Worm (Caenorhabditis elegans) whole organism, young adult: Measurements from ENCODE around the gene T21C9.13.

Source experiments
- B0336.3 ChIP-seq: fragments of 200-800 bp; sonication (Bioruptor generic); IDR thresholded peaks from 2 replicates; pipeline ENCODE4 v1.3.6; 2022; ENCODE audit warnings: missing genetic modification characterization, missing compliant biosample characterization
- C06A6.2 ChIP-seq: fragments of 200-800 bp; sonication (Bioruptor generic); conservative IDR thresholded peaks from 2 replicates; pipeline ENCODE4 v1.3.6; 2022; ENCODE audit warnings: missing genetic modification characterization, missing compliant biosample characterization
- F37B4.10 ChIP-seq: fragments of 200-800 bp; sonication (Bioruptor generic); IDR thresholded peaks from 2 replicates; pipeline ENCODE4 v1.3.6; 2022; ENCODE audit warnings: missing genetic modification characterization, missing compliant biosample characterization
- F49E8.2 ChIP-seq: sonication (generic microtip); optimal IDR thresholded peaks from 3 replicates; lab custom pipeline; 2017; ENCODE audit warnings: missing genetic modification characterization, mild to moderate bottlenecking, missing compliant biosample characterization, antibody characterized with exemption, moderate library complexity; ENCODE audit not compliant: insufficient read depth
- Y53G8AR.9 ChIP-seq: fragments of 200-800 bp; sonication (Bioruptor generic); conservative IDR thresholded peaks from 2 replicates; pipeline ENCODE4 v1.3.6; 2022; ENCODE audit warnings: missing genetic modification reagents, missing genetic modification characterization, missing compliant biosample characterization
- aptf-2 ChIP-seq: fragments of 200-800 bp; sonication (Bioruptor generic); conservative IDR thresholded peaks from 2 replicates; pipeline ENCODE4 v1.3.6; 2022; ENCODE audit warnings: missing genetic modification reagents, missing genetic modification characterization, missing compliant biosample characterization
- ccch-3 ChIP-seq: fragments of 200-800 bp; sonication (Bioruptor generic); optimal IDR thresholded peaks from 2 replicates; lab custom pipeline; 2018; ENCODE audit warnings: mild to moderate bottlenecking, missing genetic modification characterization, missing compliant biosample characterization
- ceh-100 ChIP-seq: fragments of 200-800 bp; sonication (Bioruptor generic); IDR thresholded peaks from 2 replicates; pipeline ENCODE4 v1.3.6; 2022; ENCODE audit warnings: missing genetic modification reagents, missing genetic modification characterization, missing compliant biosample characterization
- ceh-79 ChIP-seq: sonication (generic microtip); optimal IDR thresholded peaks from 2 replicates; lab custom pipeline; 2017; ENCODE audit warnings: mild to moderate bottlenecking, missing genetic modification characterization, missing compliant biosample characterization
- ceh-91 ChIP-seq: fragments of 200-800 bp; sonication (Bioruptor generic); IDR thresholded peaks from 2 replicates; pipeline ENCODE4 v1.3.6; 2022; ENCODE audit warnings: missing genetic modification reagents, missing genetic modification characterization, missing compliant biosample characterization
- dox-1 ChIP-seq: fragments of 200-800 bp; sonication (Bioruptor generic); IDR thresholded peaks from 2 replicates; pipeline ENCODE4 v1.3.6; 2022; ENCODE audit warnings: missing genetic modification reagents, missing genetic modification characterization, missing compliant biosample characterization
- dpff-1 ChIP-seq: sonication (generic microtip); optimal IDR thresholded peaks from 2 replicates; lab custom pipeline; 2017; ENCODE audit warnings: mild to moderate bottlenecking, missing genetic modification characterization, missing compliant biosample characterization
- egl-44 ChIP-seq: fragments of 200-800 bp; sonication (Bioruptor generic); IDR thresholded peaks from 2 replicates; pipeline ENCODE4 v1.3.6; 2022; ENCODE audit warnings: missing genetic modification reagents, missing genetic modification characterization, missing compliant biosample characterization
- ekl-4 ChIP-seq: fragments of 200-800 bp; sonication (Bioruptor generic); IDR thresholded peaks from 2 replicates; pipeline ENCODE4 v1.3.6; 2022; ENCODE audit warnings: missing genetic modification reagents, missing genetic modification characterization, missing compliant biosample characterization
- him-1 ChIP-seq: sonication (generic microtip); optimal IDR thresholded peaks from 2 replicates; lab custom pipeline; 2016; ENCODE audit warnings: missing genotype, missing genetic modification reagents, missing genetic modification characterization, missing compliant biosample characterization
- hlh-12 ChIP-seq: sonication (generic microtip); optimal IDR thresholded peaks from 2 replicates; lab custom pipeline; 2016; ENCODE audit warnings: missing genetic modification characterization, missing compliant biosample characterization
- hlh-26 ChIP-seq: fragments of 200-800 bp; sonication (Bioruptor generic); conservative IDR thresholded peaks from 2 replicates; pipeline ENCODE4 v1.3.6; 2022; ENCODE audit warnings: missing genetic modification reagents, missing genetic modification characterization, missing compliant biosample characterization
- hrde-1 ChIP-seq: sonication (generic microtip); optimal IDR thresholded peaks from 2 replicates; lab custom pipeline; 2016; ENCODE audit warnings: missing genetic modification characterization, mild to moderate bottlenecking, missing compliant biosample characterization, moderate library complexity, missing genotype, missing genetic modification reagents, borderline replicate concordance
- let-526 ChIP-seq: fragments of 200-800 bp; sonication (Bioruptor generic); IDR thresholded peaks from 2 replicates; pipeline ENCODE4 v1.3.6; 2022; ENCODE audit warnings: missing genetic modification reagents, missing genetic modification characterization, missing compliant biosample characterization
- lin-26 ChIP-seq: fragments of 200-800 bp; sonication (Bioruptor generic); IDR thresholded peaks from 2 replicates; pipeline ENCODE4 v1.3.6; 2022; ENCODE audit warnings: missing genetic modification reagents, missing genetic modification characterization, missing compliant biosample characterization
- madf-10 ChIP-seq: sonication (generic microtip); optimal IDR thresholded peaks from 2 replicates; lab custom pipeline; 2016; ENCODE audit warnings: mild to moderate bottlenecking, missing genetic modification characterization, missing compliant biosample characterization
- madf-3 ChIP-seq: fragments of 200-800 bp; sonication (Bioruptor generic); IDR thresholded peaks from 2 replicates; pipeline ENCODE4 v1.3.6; 2022; ENCODE audit warnings: missing genetic modification reagents, missing genetic modification characterization, missing compliant biosample characterization
- madf-6 ChIP-seq: fragments of 200-800 bp; sonication (Bioruptor generic); IDR thresholded peaks from 2 replicates; pipeline ENCODE4 v1.3.6; 2022; ENCODE audit warnings: missing genetic modification reagents, missing genetic modification characterization, missing compliant biosample characterization
- mcd-1 ChIP-seq: fragments of 200-800 bp; sonication (Bioruptor generic); IDR thresholded peaks from 2 replicates; pipeline ENCODE4 v1.3.6; 2022; ENCODE audit warnings: missing genetic modification reagents, missing genetic modification characterization, missing compliant biosample characterization
- mxl-1 ChIP-seq: sonication (generic microtip); optimal IDR thresholded peaks from 2 replicates; lab custom pipeline; 2016; ENCODE audit warnings: missing genetic modification characterization, missing compliant biosample characterization
- nfya-1 ChIP-seq: sonication (generic microtip); optimal IDR thresholded peaks from 2 replicates; lab custom pipeline; 2017; ENCODE audit warnings: antibody characterized with exemption, missing compliant biosample characterization, missing genetic modification characterization, borderline replicate concordance; ENCODE audit not compliant: insufficient read depth
- nfyb-1 ChIP-seq: fragments of 200-800 bp; sonication (Bioruptor generic); IDR thresholded peaks from 2 replicates; pipeline ENCODE4 v1.3.6; 2022; ENCODE audit warnings: missing genetic modification reagents, missing genetic modification characterization, missing compliant biosample characterization
- nhr-80 ChIP-seq: sonication (generic microtip); optimal IDR thresholded peaks from 2 replicates; lab custom pipeline; 2016; ENCODE audit warnings: missing genetic modification characterization, missing compliant biosample characterization
- nhr-90 ChIP-seq: sonication (generic microtip); optimal IDR thresholded peaks from 2 replicates; lab custom pipeline; 2016; ENCODE audit warnings: missing genotype, mild to moderate bottlenecking, missing genetic modification characterization, missing compliant biosample characterization
- pbrm-1 ChIP-seq: fragments of 200-800 bp; sonication (Bioruptor generic); IDR thresholded peaks from 2 replicates; pipeline ENCODE4 v1.3.6; 2022; ENCODE audit warnings: missing genetic modification reagents, missing genetic modification characterization, missing compliant biosample characterization
- repo-1 ChIP-seq: sonication (generic microtip); optimal IDR thresholded peaks from 2 replicates; lab custom pipeline; 2017; ENCODE audit warnings: mild to moderate bottlenecking, missing genetic modification characterization, missing compliant biosample characterization
- rpc-1 ChIP-seq, 2 experiments: fragments of 150-350 bp in 1 of 2; sonication (generic microtip) in 1 of 2; optimal IDR thresholded peaks; 2 replicates each; lab custom pipeline; 2014 to 2018; ENCODE audit warnings: missing biosample characterization in 1 of 2, missing genetic modification characterization in 1 of 2, missing genetic modification reagents in 1 of 2, missing genotype in 1 of 2
- sea-2 ChIP-seq: fragments of 200-800 bp; sonication (Bioruptor generic); IDR thresholded peaks from 2 replicates; pipeline ENCODE4 v1.3.6; 2022; ENCODE audit warnings: missing genetic modification characterization, missing compliant biosample characterization
- snpc-1.1 ChIP-seq: sonication (generic microtip); optimal IDR thresholded peaks from 2 replicates; lab custom pipeline; 2017; ENCODE audit warnings: missing genetic modification characterization, mild to moderate bottlenecking, missing compliant biosample characterization, antibody characterized with exemption, moderate library complexity, missing genotype, missing genetic modification reagents; ENCODE audit not compliant: insufficient read depth
- snpc-1.3 ChIP-seq: sonication (generic microtip); optimal IDR thresholded peaks from 2 replicates; lab custom pipeline; 2017; ENCODE audit warnings: missing genetic modification characterization, mild to moderate bottlenecking, missing compliant biosample characterization, antibody characterized with exemption, moderate library complexity, missing genotype, missing genetic modification reagents; ENCODE audit not compliant: insufficient read depth
- snpc-4 ChIP-seq, 5 experiments: fragments of 150-350 bp in 1 of 5; sonication (generic microtip) in 4 of 5; optimal IDR thresholded peaks; 2 replicates each; lab custom pipeline; 2014 to 2018; ENCODE audit warnings: missing genetic modification characterization in 5 of 5, missing biosample characterization in 3 of 5, antibody characterized with exemption in 2 of 5, mild to moderate bottlenecking in 2 of 5, missing compliant biosample characterization in 2 of 5, missing genotype in 2 of 5, moderate library complexity in 2 of 5, missing genetic modification reagents in 1 of 5
- somi-1 ChIP-seq: fragments of 200-800 bp; sonication (Bioruptor generic); optimal IDR thresholded peaks from 2 replicates; lab custom pipeline; 2018; ENCODE audit warnings: mild to moderate bottlenecking, missing genetic modification characterization, missing compliant biosample characterization
- tbx-9 ChIP-seq: sonication (generic microtip); optimal IDR thresholded peaks from 2 replicates; lab custom pipeline; 2016; ENCODE audit warnings: borderline replicate concordance, missing genetic modification characterization, inconsistent platforms, missing compliant biosample characterization
- unc-130 ChIP-seq: sonication (generic microtip); optimal IDR thresholded peaks from 2 replicates; lab custom pipeline; 2016; ENCODE audit warnings: missing genetic modification reagents, missing genetic modification characterization, missing compliant biosample characterization
- unc-62 ChIP-seq: fragments of 150-350 bp; optimal IDR thresholded peaks from 2 replicates; lab custom pipeline; 2014; ENCODE audit warnings: missing biosample characterization, missing genetic modification reagents, missing genetic modification characterization
- ztf-18 ChIP-seq: sonication (generic microtip); optimal IDR thresholded peaks from 2 replicates; lab custom pipeline; 2016; ENCODE audit warnings: missing genotype, mild to moderate bottlenecking, missing genetic modification characterization, missing compliant biosample characterization
- ztf-22 ChIP-seq: fragments of 200-800 bp; sonication (Bioruptor generic); optimal IDR thresholded peaks from 2 replicates; lab custom pipeline; 2018; ENCODE audit warnings: mild to moderate bottlenecking, missing genetic modification characterization, moderate library complexity, missing compliant biosample characterization
- ztf-25 ChIP-seq: fragments of 200-800 bp; sonication (Bioruptor generic); IDR thresholded peaks from 2 replicates; pipeline ENCODE4 v1.3.6; 2022; ENCODE audit warnings: missing genetic modification reagents, missing genetic modification characterization, missing compliant biosample characterization
- ztf-6 ChIP-seq: fragments of 200-800 bp; sonication (Bioruptor generic); IDR thresholded peaks from 2 replicates; pipeline ENCODE4 v1.3.6; 2022; ENCODE audit warnings: missing genetic modification reagents, missing genetic modification characterization, missing compliant biosample characterization

The T21C9.13 gene

DNA sequence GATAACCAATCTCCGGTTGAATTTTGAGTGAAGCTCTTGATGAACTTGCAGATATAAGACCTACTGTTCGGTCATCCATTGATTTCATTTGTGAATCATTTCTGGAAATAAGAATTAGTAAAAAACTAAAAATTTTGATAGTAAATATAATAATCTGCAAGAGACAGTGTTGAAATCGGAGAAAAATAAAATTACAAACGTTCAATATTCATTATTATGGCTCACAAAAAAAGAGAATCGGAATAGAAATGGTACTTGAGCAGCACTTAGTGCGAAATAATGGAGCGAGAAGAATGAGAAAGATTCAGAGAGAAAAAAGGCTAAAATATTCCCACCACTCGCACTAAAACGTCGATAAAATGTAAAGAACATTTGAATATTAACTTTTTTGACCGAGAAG lies 20.7 kb upstream of the T21C9.13 start, which contains the start of gene vps-54:
vps-54 (minus strand) TSS at position 101 of the 400 bp plus-strand sequence.
- TF ChIP-seq mcd-1 (0 out of 2 replicates have a peak, but pooled peaks have one; percentile 9), egl-44 (GFP tag; lab: Robert Waterston, UW) (no peak)

DNA sequence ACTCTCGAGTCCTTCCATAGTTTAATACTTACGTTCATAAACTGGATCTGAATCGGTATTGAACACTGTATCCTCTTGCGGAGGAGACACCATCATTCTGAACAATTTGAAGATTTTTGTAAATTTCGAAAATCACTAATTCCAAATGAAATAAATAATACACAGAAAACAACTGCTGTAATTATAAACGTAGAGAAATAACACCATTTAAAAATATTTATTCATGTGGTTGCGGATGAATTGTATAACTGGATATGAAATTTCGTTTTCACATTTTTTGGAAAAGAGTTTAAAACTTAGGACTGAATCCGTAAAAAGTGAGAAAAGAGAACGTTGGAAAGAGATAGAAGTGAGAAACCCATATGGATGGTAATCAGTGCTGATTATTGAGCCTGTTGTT lies 18.8 kb upstream of the T21C9.13 start, which contains the start of gene mics-1:
mics-1 (minus strand) TSS at position 101 of the 400 bp plus-strand sequence.
- TF ChIP-seq ztf-25: no peak
- 0 out of 2 replicates have a peak, but pooled peaks have one; percentile 33 for TF ChIP-seq Y53G8AR.9 (GFP tag; lab: Robert Waterston, UW)
- TF ChIP-seq, all 124 proteins: peak for 1

DNA sequence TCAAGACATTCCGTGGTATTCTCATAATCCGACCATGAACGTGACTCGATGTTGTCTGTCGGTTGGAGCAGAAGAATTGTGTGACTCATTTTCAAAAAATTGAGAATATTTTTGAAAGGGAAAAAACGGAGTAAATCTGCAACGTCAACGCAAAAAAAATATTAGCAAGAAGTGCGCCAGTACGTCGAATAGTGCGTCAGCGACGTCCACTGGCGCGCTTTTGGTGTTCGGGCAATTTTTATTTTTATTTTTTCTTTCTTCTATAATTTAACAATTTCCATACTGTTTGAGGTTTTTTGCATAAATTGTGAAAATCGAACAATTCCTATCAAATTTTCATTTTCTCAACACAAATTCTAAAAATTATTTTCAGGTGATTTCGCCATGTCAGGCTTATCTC lies 18.1 kb upstream of the T21C9.13 start, which contains the start of the genes erh-1 and lpd-9:
erh-1 (minus strand) TSS at position 204 of the 400 bp plus-strand sequence.
lpd-9 (plus strand) TSS at position 368 of the 400 bp plus-strand sequence.
- TF ChIP-seq hrde-1 (tag; lab: Kevin White, UChicago): peak; percentile 1
- no peak for TF ChIP-seq ztf-22 (GFP tag; lab: Kevin White, UChicago)
- TF ChIP-seq repo-1 (tag; lab: Kevin White, UChicago): peak; percentile 70
- peak; percentile 72 for TF ChIP-seq pbrm-1
- no peak for TF ChIP-seq unc-62 (GFP tag; lab: Kevin White, UChicago)
- TF ChIP-seq ceh-91 (GFP tag; lab: Robert Waterston, UW): no peak
- no peak for TF ChIP-seq unc-130
- TF ChIP-seq somi-1: no peak
- TF ChIP-seq hlh-12 (tag; lab: Kevin White, UChicago): no peak
- no peak for TF ChIP-seq F49E8.2
- peak; percentile 71 for TF ChIP-seq madf-6
- no peak for TF ChIP-seq mxl-1
- no peak for TF ChIP-seq him-1
- TF ChIP-seq ztf-18 (tag; lab: Kevin White, UChicago): peak; percentile 98
- peak; percentile 46 for TF ChIP-seq nhr-80 (tag; lab: Kevin White, UChicago)
- peak; percentile 84 for TF ChIP-seq ekl-4 (GFP tag; lab: Robert Waterston, UW)
- TF ChIP-seq tbx-9 (tag; lab: Kevin White, UChicago): no peak
- peak; percentile 57 for TF ChIP-seq snpc-1.3 (tag; lab: Kevin White, UChicago)
- TF ChIP-seq let-526 (GFP tag; lab: Robert Waterston, UW): no peak
- no peak for TF ChIP-seq ccch-3 (GFP tag; lab: Kevin White, UChicago)
- no peak for TF ChIP-seq sea-2 (GFP tag; lab: Robert Waterston, UW)
- no peak for TF ChIP-seq madf-10 (tag; lab: Kevin White, UChicago)
- TF ChIP-seq ceh-100 (GFP tag; lab: Robert Waterston, UW): no peak; the same call in 1 of the 2 replicates
- TF ChIP-seq ceh-79 (tag; lab: Kevin White, UChicago): no peak
- TF ChIP-seq dox-1 (GFP tag; lab: Robert Waterston, UW): peak; percentile 83; the same call in 1 of the 2 replicates
- TF ChIP-seq dpff-1 (tag; lab: Kevin White, UChicago): no peak
- no peak for TF ChIP-seq nhr-90 (tag; lab: Kevin White, UChicago)
- no peak for TF ChIP-seq C06A6.2 (GFP tag; lab: Robert Waterston, UW)
- TF ChIP-seq B0336.3 (GFP tag; lab: Robert Waterston, UW): peak; percentile 81
- TF ChIP-seq F37B4.10 (GFP tag; lab: Robert Waterston, UW): no peak
- TF ChIP-seq ztf-6 (GFP tag; lab: Robert Waterston, UW): no peak
- no peak for TF ChIP-seq hlh-26 (GFP tag; lab: Robert Waterston, UW)
- TF ChIP-seq rpc-1 (optimal IDR thresholded peaks at IDR 0.05; lab: Kevin White, UChicago): no peak
- no peak for TF ChIP-seq rpc-1 (tag; optimal IDR thresholded peaks at IDR 0.05; lab: Kevin White, UChicago)
- peak; percentile 19 for TF ChIP-seq snpc-4 (GFP tag; optimal IDR thresholded peaks at IDR 0.05; lab: Kevin White, UChicago)
- TF ChIP-seq snpc-4 (tag; optimal IDR thresholded peaks at IDR 0.05; lab: Kevin White, UChicago): peak in 2 of 4 experiments; percentile 47 to 63
- TF ChIP-seq aptf-2 (GFP tag; lab: Robert Waterston, UW): no peak
- no peak for TF ChIP-seq lin-26
- TF ChIP-seq nfyb-1 (GFP tag; lab: Robert Waterston, UW): peak; percentile 74
- peak; percentile 77; the same call in 1 of the 2 replicates for TF ChIP-seq madf-3 (GFP tag; lab: Robert Waterston, UW)
- no peak for TF ChIP-seq nfya-1 (tag; lab: Kevin White, UChicago)
- TF ChIP-seq snpc-1.1: no peak
